Worm (Caenorhabditis elegans) whole organism, L1 larva: ENCODE measurements around the gene rin-1.

Experiments
- aha-1 ChIP-seq: fragments of 150-350 bp; optimal IDR thresholded peaks from 2 replicates; lab custom pipeline; 2014; ENCODE audit warnings: missing biosample characterization, missing genetic modification characterization
- ama-1 ChIP-seq: fragments of 150-350 bp; optimal IDR thresholded peaks from 2 replicates; lab custom pipeline; 2014
- fkh-10 ChIP-seq: sonication (generic microtip); optimal IDR thresholded peaks from 2 replicates; lab custom pipeline; 2017; ENCODE audit warnings: missing biosample characterization, missing genetic modification reagents, missing genetic modification characterization
- hpl-2 ChIP-seq: fragments of 150-350 bp; optimal IDR thresholded peaks from 2 replicates; lab custom pipeline; 2014; ENCODE audit warnings: missing biosample characterization, missing genetic modification reagents, missing genetic modification characterization
- lin-15B ChIP-seq: fragments of 150-350 bp; sonication (generic microtip); optimal IDR thresholded peaks from 3 replicates; lab custom pipeline; 2014; ENCODE audit warnings: missing biosample characterization, missing genetic modification characterization
- lsy-2 ChIP-seq, 2 experiments: fragments of 150-350 bp; optimal IDR thresholded peaks; 2 replicates each; lab custom pipeline; 2014; ENCODE audit warnings: missing biosample characterization in 2 of 2, missing genetic modification characterization in 2 of 2
- mef-2 ChIP-seq: fragments of 150-350 bp; optimal IDR thresholded peaks from 2 replicates; lab custom pipeline; 2014; ENCODE audit warnings: missing biosample characterization, missing genetic modification characterization
- nhr-76 ChIP-seq: sonication (generic microtip); optimal IDR thresholded peaks from 2 replicates; lab custom pipeline; 2017; ENCODE audit warnings: missing biosample characterization, missing genetic modification characterization
- pag-3 ChIP-seq: sonication (generic microtip); optimal IDR thresholded peaks from 2 replicates; lab custom pipeline; 2017; ENCODE audit warnings: missing genetic modification characterization, mild to moderate bottlenecking, missing compliant biosample characterization, antibody characterized with exemption, borderline replicate concordance; ENCODE audit not compliant: insufficient read depth
- snpc-4 ChIP-seq: fragments of 150-350 bp; optimal IDR thresholded peaks from 2 replicates; lab custom pipeline; 2014; ENCODE audit warnings: missing biosample characterization, missing genetic modification characterization
- unc-86 ChIP-seq: sonication (generic microtip); optimal IDR thresholded peaks from 2 replicates; lab custom pipeline; 2016; ENCODE audit warnings: missing genetic modification characterization, missing compliant biosample characterization
- unc-98 ChIP-seq: fragments of 200-800 bp; sonication (Bioruptor generic); IDR thresholded peaks from 2 replicates; pipeline ENCODE4 v1.3.6; 2022; ENCODE audit warnings: missing genetic modification characterization, missing compliant biosample characterization
- ztf-11 ChIP-seq, 2 experiments: sonication (generic microtip); optimal IDR thresholded peaks; 2 replicates each; lab custom pipeline; 2016 to 2017; ENCODE audit warnings: missing genetic modification characterization in 2 of 2, missing biosample characterization in 1 of 2, missing compliant biosample characterization in 1 of 2

ce11 chrV:14792346-14792745, 23.1 kb downstream of the rin-1 start:
- TF ChIP-seq lin-15B = no peak
- no peak for TF ChIP-seq hpl-2 (GFP tag; lab: Kevin White, UChicago)
- no peak for TF ChIP-seq snpc-4
- no peak for TF ChIP-seq mef-2 (tag; lab: Kevin White, UChicago)
- TF ChIP-seq unc-98 (GFP tag; lab: Robert Waterston, UW) = no peak
- no peak for TF ChIP-seq nhr-76
- no peak for TF ChIP-seq ama-1
- no peak for TF ChIP-seq pag-3 (tag; lab: Kevin White, UChicago)
- no peak for TF ChIP-seq lsy-2 (tag; optimal IDR thresholded peaks at IDR 0.05; lab: Kevin White, UChicago)
- TF ChIP-seq fkh-10 (GFP tag; lab: Kevin White, UChicago) = no peak
- TF ChIP-seq ztf-11 (tag; optimal IDR thresholded peaks at IDR 0.05; lab: Kevin White, UChicago) = no peak
- TF ChIP-seq aha-1 = no peak
- no peak for TF ChIP-seq unc-86 (tag; lab: Kevin White, UChicago)
